Fruit fly (Drosophila melanogaster) whole organism, embryonic: ENCODE data around the gene CG33282.

Source experiments
- Antp ChIP-seq: fragments of 200-800 bp; sonication (Bioruptor generic); optimal IDR thresholded peaks from 3 replicates; lab custom pipeline; 2016; ENCODE audit warnings: missing biosample characterization, missing genetic modification characterization
- Bgb ChIP-seq: fragments of 200-800 bp; sonication (Bioruptor generic); IDR thresholded peaks from 2 replicates; pipeline ENCODE4 v1.3.6; 2022; ENCODE audit warnings: missing biosample characterization, missing genetic modification characterization; ENCODE audit not compliant: partially characterized antibody
- Blimp-1 ChIP-seq: fragments of 200-800 bp; sonication (Bioruptor generic); optimal IDR thresholded peaks from 3 replicates; lab custom pipeline; 2018; ENCODE audit warnings: missing biosample characterization, missing genetic modification characterization, mild to moderate bottlenecking, moderate library complexity, missing genetic modification reagents
- C15 ChIP-seq: fragments of 200-800 bp; sonication (Bioruptor generic); IDR thresholded peaks from 3 replicates; pipeline ENCODE4 v1.3.6; 2022; ENCODE audit warnings: missing biosample characterization, missing genetic modification characterization
- CG10543 ChIP-seq: fragments of 200-800 bp; sonication (Bioruptor generic); optimal IDR thresholded peaks from 3 replicates; lab custom pipeline; 2017; ENCODE audit warnings: missing biosample characterization, mild to moderate bottlenecking, missing genetic modification characterization, moderate library complexity
- CG11398 ChIP-seq: fragments of 200-800 bp; sonication (Bioruptor generic); optimal IDR thresholded peaks from 2 replicates; lab custom pipeline; 2016; ENCODE audit warnings: missing biosample characterization, missing genetic modification characterization
- CG11723 ChIP-seq: fragments of 200-800 bp; sonication (Bioruptor generic); optimal IDR thresholded peaks from 2 replicates; lab custom pipeline; 2017; ENCODE audit warnings: missing biosample characterization, mild to moderate bottlenecking, missing genetic modification characterization
- CG12104 ChIP-seq: fragments of 200-800 bp; sonication (Bioruptor generic); optimal IDR thresholded peaks from 3 replicates; lab custom pipeline; 2016; ENCODE audit warnings: missing biosample characterization, missing genetic modification characterization
- CG12299 ChIP-seq: fragments of 200-800 bp; sonication (Bioruptor generic); optimal IDR thresholded peaks from 2 replicates; lab custom pipeline; 2018; ENCODE audit warnings: missing biosample characterization, mild to moderate bottlenecking, missing genetic modification characterization
- CG13296 ChIP-seq: fragments of 200-800 bp; sonication (Bioruptor generic); optimal IDR thresholded peaks from 3 replicates; lab custom pipeline; 2018; ENCODE audit warnings: missing biosample characterization, mild to moderate bottlenecking, missing genetic modification characterization
- CG13775 ChIP-seq: fragments of 200-800 bp; sonication (Bioruptor generic); optimal IDR thresholded peaks from 3 replicates; lab custom pipeline; 2017; ENCODE audit warnings: missing biosample characterization, mild to moderate bottlenecking, missing genetic modification characterization
- CG14965 ChIP-seq: fragments of 200-800 bp; sonication (Bioruptor generic); optimal IDR thresholded peaks from 2 replicates; lab custom pipeline; 2016; ENCODE audit warnings: missing biosample characterization, missing genetic modification characterization, borderline replicate concordance
- CG1602 ChIP-seq: fragments of 200-800 bp; sonication (Bioruptor generic); optimal IDR thresholded peaks from 3 replicates; lab custom pipeline; 2016; ENCODE audit warnings: missing biosample characterization, missing genetic modification characterization
- CG17359 ChIP-seq: fragments of 200-800 bp; sonication (Bioruptor generic); optimal IDR thresholded peaks from 3 replicates; lab custom pipeline; 2018; ENCODE audit warnings: missing biosample characterization, mild to moderate bottlenecking, missing genetic modification characterization, moderate library complexity
- CG18619 ChIP-seq: fragments of 200-800 bp; sonication (Bioruptor generic); optimal IDR thresholded peaks from 3 replicates; lab custom pipeline; 2017; ENCODE audit warnings: missing biosample characterization, mild to moderate bottlenecking, missing genetic modification characterization
- CG2120 ChIP-seq: fragments of 200-800 bp; sonication (Bioruptor generic); optimal IDR thresholded peaks from 3 replicates; lab custom pipeline; 2016; ENCODE audit warnings: missing biosample characterization, missing genetic modification characterization
- CG31388 ChIP-seq: fragments of 200-800 bp; sonication (Bioruptor generic); optimal IDR thresholded peaks from 2 replicates; lab custom pipeline; 2016; ENCODE audit warnings: missing biosample characterization, missing genetic modification characterization
- CG32532 ChIP-seq: fragments of 200-800 bp; sonication (Bioruptor generic); IDR thresholded peaks from 2 replicates; pipeline ENCODE4 v1.3.6; 2022; ENCODE audit warnings: missing biosample characterization, missing genetic modification characterization
- CG4404 ChIP-seq: fragments of 200-800 bp; sonication (Bioruptor generic); IDR thresholded peaks from 2 replicates; pipeline ENCODE4 v1.3.6; 2022; ENCODE audit warnings: missing biosample characterization, missing genetic modification characterization
- CG6272 ChIP-seq: fragments of 200-800 bp; sonication (Bioruptor generic); IDR thresholded peaks from 2 replicates; pipeline ENCODE4 v1.3.6; 2022; ENCODE audit warnings: missing biosample characterization, missing genetic modification characterization
- CrebB ChIP-seq: fragments of 200-800 bp; sonication (Bioruptor generic); optimal IDR thresholded peaks from 3 replicates; lab custom pipeline; 2018; ENCODE audit warnings: missing biosample characterization, mild to moderate bottlenecking, missing genetic modification characterization
- Dip3 ChIP-seq: fragments of 200-800 bp; sonication (Bioruptor generic); optimal IDR thresholded peaks from 3 replicates; lab custom pipeline; 2016; ENCODE audit warnings: missing biosample characterization, missing genetic modification characterization
- Eip74EF ChIP-seq, 2 experiments: fragments of 200-800 bp in 1 of 2; fragments of >200 bp in 1 of 2; sonication (Bioruptor generic) in 1 of 2; optimal IDR thresholded peaks; 2 replicates each; lab custom pipeline; 2017 to 2019; ENCODE audit warnings: missing biosample characterization in 2 of 2, missing genetic modification characterization in 2 of 2, mild to moderate bottlenecking in 1 of 2, moderate library complexity in 1 of 2
- Gug ChIP-seq: fragments of 200-800 bp; sonication (Bioruptor generic); IDR thresholded peaks from 4 replicates; pipeline ENCODE4 v1.3.6; 2022; ENCODE audit warnings: missing biosample characterization, missing genetic modification characterization
- HmgD ChIP-seq: fragments of 200-800 bp; sonication (Bioruptor generic); optimal IDR thresholded peaks from 3 replicates; lab custom pipeline; 2016; ENCODE audit warnings: missing biosample characterization, missing genetic modification characterization
- HmgZ ChIP-seq: fragments of 200-800 bp; sonication (Bioruptor generic); optimal IDR thresholded peaks from 2 replicates; lab custom pipeline; 2018; ENCODE audit warnings: missing biosample characterization, mild to moderate bottlenecking, missing genetic modification characterization
- NC2β ChIP-seq: fragments of 200-800 bp; sonication (Bioruptor generic); optimal IDR thresholded peaks from 2 replicates; lab custom pipeline; 2016; ENCODE audit warnings: missing biosample characterization, missing genetic modification characterization
- Oli ChIP-seq: fragments of 200-800 bp; sonication (Bioruptor generic); optimal IDR thresholded peaks from 2 replicates; lab custom pipeline; 2018; ENCODE audit warnings: missing biosample characterization, mild to moderate bottlenecking, missing genetic modification characterization, moderate library complexity
- Ssrp ChIP-seq: fragments of 200-800 bp; sonication (Bioruptor generic); optimal IDR thresholded peaks from 2 replicates; lab custom pipeline; 2018; ENCODE audit warnings: missing biosample characterization, mild to moderate bottlenecking, missing genetic modification characterization, moderate library complexity
- Vsx1 ChIP-seq: fragments of 200-800 bp; sonication (Bioruptor generic); optimal IDR thresholded peaks from 2 replicates; lab custom pipeline; 2017; ENCODE audit warnings: missing biosample characterization, mild to moderate bottlenecking, missing genetic modification characterization, missing genetic modification reagents
- ac ChIP-seq: fragments of 200-800 bp; sonication (Bioruptor generic); optimal IDR thresholded peaks from 3 replicates; lab custom pipeline; 2017; ENCODE audit warnings: missing biosample characterization, mild to moderate bottlenecking, missing genetic modification characterization
- al ChIP-seq: fragments of 200-800 bp; sonication (Bioruptor generic); IDR thresholded peaks from 2 replicates; pipeline ENCODE4 v1.3.6; 2022; ENCODE audit warnings: missing biosample characterization, missing genetic modification characterization
- bab2 ChIP-seq: fragments of 200-800 bp; sonication (Bioruptor generic); optimal IDR thresholded peaks from 2 replicates; lab custom pipeline; 2016; ENCODE audit warnings: missing biosample characterization, missing genetic modification characterization
- br ChIP-seq: fragments of >200 bp; optimal IDR thresholded peaks from 2 replicates; lab custom pipeline; 2017
- bsh ChIP-seq, 2 experiments: fragments of 200-800 bp; sonication (Bioruptor generic); optimal IDR thresholded peaks; 2 replicates each; lab custom pipeline; 2017 to 2018; ENCODE audit warnings: mild to moderate bottlenecking in 2 of 2, missing biosample characterization in 2 of 2, missing genetic modification characterization in 2 of 2, moderate library complexity in 1 of 2
- btn ChIP-seq: fragments of 200-800 bp; sonication (Bioruptor generic); optimal IDR thresholded peaks from 2 replicates; lab custom pipeline; 2016; ENCODE audit warnings: missing biosample characterization, missing genetic modification characterization
- cg ChIP-seq: fragments of 200-800 bp; sonication (Bioruptor generic); optimal IDR thresholded peaks from 3 replicates; lab custom pipeline; 2019; ENCODE audit warnings: missing biosample characterization, mild to moderate bottlenecking, missing genetic modification characterization, moderate library complexity
- esg ChIP-seq: fragments of 200-800 bp; sonication (Bioruptor generic); conservative IDR thresholded peaks from 2 replicates; pipeline ENCODE4 v1.3.6; 2022; ENCODE audit warnings: missing biosample characterization, missing genetic modification characterization
- fd3F ChIP-seq: fragments of 200-800 bp; sonication (Bioruptor generic); optimal IDR thresholded peaks from 2 replicates; lab custom pipeline; 2018; ENCODE audit warnings: missing biosample characterization, mild to moderate bottlenecking, missing genetic modification characterization, moderate library complexity
- insv ChIP-seq, 2 experiments: fragments of 200-800 bp; sonication (Bioruptor generic); optimal IDR thresholded peaks; 3 replicates each; lab custom pipeline; 2016 to 2018; ENCODE audit warnings: missing biosample characterization in 2 of 2, missing genetic modification characterization in 2 of 2
- kay ChIP-seq: fragments of 200-800 bp; sonication (Bioruptor generic); optimal IDR thresholded peaks from 2 replicates; lab custom pipeline; 2016; ENCODE audit warnings: missing biosample characterization, missing genetic modification characterization
- nerfin-1 ChIP-seq: fragments of 200-800 bp; sonication (Bioruptor generic); optimal IDR thresholded peaks from 3 replicates; lab custom pipeline; 2019; ENCODE audit warnings: missing biosample characterization, mild to moderate bottlenecking, missing genetic modification characterization, moderate library complexity
- pan ChIP-seq, 4 experiments: fragments of >200 bp in 3 of 4; fragments of 200-800 bp in 1 of 4; sonication (Bioruptor generic) in 1 of 4; optimal IDR thresholded peaks in 3 of 4; IDR thresholded peaks in 1 of 4; 2 replicates each; pipeline versions ENCODE4 v1.3.6 to Lab custom; 2017 to 2022; ENCODE audit warnings: missing biosample characterization in 2 of 4, missing genetic modification characterization in 2 of 4, mixed read lengths in 1 of 4
- ranshi ChIP-seq: fragments of 200-800 bp; sonication (Bioruptor generic); IDR thresholded peaks from 2 replicates; pipeline ENCODE4 v1.3.6; 2022; ENCODE audit warnings: missing biosample characterization, missing genetic modification characterization
- sc ChIP-seq, 3 experiments: fragments of >200 bp in 2 of 3; fragments of 200-800 bp in 1 of 3; sonication (Bioruptor generic) in 1 of 3; optimal IDR thresholded peaks; 2 replicates in 2 of 3; 3 replicates in 1 of 3; lab custom pipeline; 2017; ENCODE audit warnings: mild to moderate bottlenecking in 1 of 3, missing biosample characterization in 1 of 3, missing genetic modification characterization in 1 of 3, missing genetic modification reagents in 1 of 3
- sd ChIP-seq: fragments of 200-800 bp; sonication (Bioruptor generic); optimal IDR thresholded peaks from 3 replicates; lab custom pipeline; 2018; ENCODE audit warnings: missing biosample characterization, mild to moderate bottlenecking, missing genetic modification characterization, moderate library complexity
- sqz ChIP-seq: fragments of 200-800 bp; sonication (Bioruptor generic); optimal IDR thresholded peaks from 3 replicates; lab custom pipeline; 2018; ENCODE audit warnings: missing biosample characterization, mild to moderate bottlenecking, missing genetic modification characterization
- trem ChIP-seq: fragments of 200-800 bp; optimal IDR thresholded peaks from 3 replicates; lab custom pipeline; 2019; ENCODE audit warnings: missing biosample characterization, mild to moderate bottlenecking, missing genetic modification characterization, moderate library complexity
- trh ChIP-seq: fragments of 200-800 bp; sonication (Bioruptor generic); optimal IDR thresholded peaks from 2 replicates; lab custom pipeline; 2016; ENCODE audit warnings: missing biosample characterization, missing genetic modification characterization
- zfh1 ChIP-seq: fragments of 200-800 bp; sonication (Bioruptor generic); IDR thresholded peaks from 3 replicates; pipeline ENCODE4 v1.3.6; 2022; ENCODE audit warnings: missing biosample characterization, missing genetic modification characterization

Gene CG33282

dm6 chr2L:3319731-3320295, 7.9 kb upstream of the CG33282 start, which contains the start of the genes Fign and CG8837 (continued):
- TF ChIP-seq trh, result no peak
- TF ChIP-seq Dip3, result no peak
- no peak for TF ChIP-seq CG18619
- no peak for TF ChIP-seq pan (optimal IDR thresholded peaks at IDR 0.05; lab: Kevin White, UChicago)
- no peak for TF ChIP-seq pan (GFP tag; optimal IDR thresholded peaks at IDR 0.05 in 1 of 2, IDR thresholded peaks at IDR 0.05 in 1 of 2)
- no peak for TF ChIP-seq bsh (GFP tag; optimal IDR thresholded peaks at IDR 0.05; lab: Kevin White, UChicago)
- TF ChIP-seq Antp, result no peak
- TF ChIP-seq CG6272, result no peak
- no peak for TF ChIP-seq ac (GFP tag; lab: Kevin White, UChicago)
- no peak for TF ChIP-seq CG12299 (tag; lab: Kevin White, UChicago)
- no peak for TF ChIP-seq btn (GFP tag; lab: Kevin White, UChicago)
- TF ChIP-seq esg (GFP tag; lab: Robert Waterston, UW), result no peak
- no peak for TF ChIP-seq HmgD (GFP tag; lab: Kevin White, UChicago)
- TF ChIP-seq Ssrp (tag; lab: Kevin White, UChicago), result no peak
- TF ChIP-seq CG31388 (GFP tag; lab: Kevin White, UChicago), result no peak
- no peak for TF ChIP-seq Vsx1
- TF ChIP-seq CG1602 (GFP tag; lab: Kevin White, UChicago), result no peak
- TF ChIP-seq CG13296 (GFP tag; lab: Kevin White, UChicago), result no peak
- no peak for TF ChIP-seq kay (GFP tag; lab: Kevin White, UChicago)
- no peak for TF ChIP-seq CG12104 (GFP tag; lab: Kevin White, UChicago)
- no peak for TF ChIP-seq CG11398 (GFP tag; lab: Kevin White, UChicago)
- TF ChIP-seq insv (GFP tag; optimal IDR thresholded peaks at IDR 0.05; lab: Kevin White, UChicago), result no peak
- TF ChIP-seq fd3F (GFP tag; lab: Kevin White, UChicago), result no peak
- TF ChIP-seq sqz (GFP tag; lab: Kevin White, UChicago), result no peak
- TF ChIP-seq Oli (tag; lab: Kevin White, UChicago), result no peak
- TF ChIP-seq HmgZ (tag; lab: Kevin White, UChicago), result peak; percentile 44
- TF ChIP-seq ranshi (GFP tag; lab: Robert Waterston, UW), result no peak
- no peak for TF ChIP-seq zfh1 (GFP tag; lab: Robert Waterston, UW)
- TF ChIP-seq Gug, result no peak
- no peak for TF ChIP-seq CG32532
- peak; percentile 41 for TF ChIP-seq trem (tag; lab: Kevin White, UChicago)
- no peak for TF ChIP-seq br (lab: Kevin White, UChicago)
- TF ChIP-seq sc (optimal IDR thresholded peaks at IDR 0.05; lab: Kevin White, UChicago), result no peak
- no peak for TF ChIP-seq sc (GFP tag; optimal IDR thresholded peaks at IDR 0.05; lab: Kevin White, UChicago)
- TF ChIP-seq sd (tag; lab: Kevin White, UChicago), result no peak
- TF ChIP-seq al (GFP tag; lab: Robert Waterston, UW), result no peak
- TF ChIP-seq CG2120 (GFP tag; lab: Kevin White, UChicago), result no peak
- no peak for TF ChIP-seq CG4404 (GFP tag; lab: Robert Waterston, UW)
- TF ChIP-seq cg, result no peak
- TF ChIP-seq CrebB (tag; lab: Kevin White, UChicago), result no peak
- no peak for TF ChIP-seq CG14965 (GFP tag; lab: Kevin White, UChicago)
- no peak for TF ChIP-seq bab2 (GFP tag; lab: Kevin White, UChicago)
- TF ChIP-seq nerfin-1, result no peak
- peak; percentile 94 for TF ChIP-seq Blimp-1 (GFP tag; lab: Kevin White, UChicago)
- TF ChIP-seq NC2β, result no peak
- no peak for TF ChIP-seq CG11723
- peak; percentile 3 for TF ChIP-seq CG10543
- TF ChIP-seq Bgb (GFP tag; lab: Robert Waterston, UW), result peak; percentile 94
- TF ChIP-seq CG17359 (tag; lab: Kevin White, UChicago), result no peak
- no peak for TF ChIP-seq CG13775 (GFP tag; lab: Kevin White, UChicago)
- no peak for TF ChIP-seq Eip74EF (GFP tag; optimal IDR thresholded peaks at IDR 0.05; lab: Kevin White, UChicago)
- no peak for TF ChIP-seq C15 (GFP tag; lab: Robert Waterston, UW)
